Worm (Caenorhabditis elegans): ENCODE results near the gene T16G1.9.

Gene T16G1.9

DNA sequence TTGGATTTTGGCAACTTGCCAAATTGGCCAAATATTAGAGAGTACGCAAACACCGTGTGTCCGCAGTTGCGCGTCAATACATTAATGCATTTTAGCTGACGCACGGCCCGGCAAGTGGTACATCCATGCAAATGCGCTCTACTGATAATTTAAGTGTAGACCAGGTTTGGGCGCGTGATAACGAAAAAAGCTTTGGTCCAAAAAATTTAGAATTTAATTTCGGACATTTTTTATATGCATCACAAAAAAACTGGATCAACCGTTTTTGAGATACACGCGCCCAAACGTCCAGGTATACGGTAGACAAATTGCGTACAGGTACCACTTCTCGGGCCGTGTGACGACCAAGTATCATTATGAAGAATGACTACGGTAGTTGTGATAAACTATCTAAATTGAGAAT lies 17.3 kb upstream of the T16G1.9 start, which contains the start of gene R186.8 (continued):
- TF ChIP-seq ztf-6 (GFP tag; IDR thresholded peaks at IDR 0.05) (0 out of 2 replicates have a peak, but pooled peaks have one; percentile 7), K11D2.4 (GFP tag; IDR thresholded peaks at IDR 0.05) (peak; percentile 91), B0261.1 (tag; optimal IDR thresholded peaks at IDR 0.05) (peak; percentile 8), Y95B8A.8 (GFP tag; IDR thresholded peaks at IDR 0.05) (peak; percentile 66; the same call in 1 of the 2 replicates), lin-54 (GFP tag; optimal IDR thresholded peaks at IDR 0.05) (peak; percentile 66), attf-6 (GFP tag; IDR thresholded peaks at IDR 0.05) (peak; percentile 29; the same call in 1 of the 2 replicates), lin-26 (GFP tag; IDR thresholded peaks at IDR 0.05) (peak; percentile 68; the same call in 1 of the 2 replicates), madf-3 (GFP tag; IDR thresholded peaks at IDR 0.05) (peak; percentile 78; the same call in 1 of the 2 replicates), lsl-1 (GFP tag; optimal IDR thresholded peaks at IDR 0.05) (peak; percentile 76), lir-1 (GFP tag; conservative IDR thresholded peaks at IDR 0.05) (0 out of 2 replicates have a peak, but pooled peaks have one; percentile 32), madf-6 (GFP tag; IDR thresholded peaks at IDR 0.05) (peak; percentile 68), tbp1 (GFP tag; optimal IDR thresholded peaks at IDR 0.05) (peak; percentile 60), ztf-18 (tag; optimal IDR thresholded peaks at IDR 0.05) (peak; percentile 72), F37B4.10 (GFP tag; IDR thresholded peaks at IDR 0.05) (0 out of 2 replicates have a peak, but pooled peaks have one; percentile 70), ztf-28 (GFP tag; IDR thresholded peaks at IDR 0.05) (0 out of 2 replicates have a peak, but pooled peaks have one; percentile 18), mcd-1 (GFP tag; IDR thresholded peaks at IDR 0.05) (peak; percentile 98), ceh-27 (GFP tag; optimal IDR thresholded peaks at IDR 0.05) (peak; percentile 40), D2030.7 (GFP tag; IDR thresholded peaks at IDR 0.05) (peak; percentile 79), Y67H2A.10 (GFP tag; conservative IDR thresholded peaks at IDR 0.05) (peak; percentile 68; the same call in 1 of the 2 replicates), rcor-1 (GFP tag; IDR thresholded peaks at IDR 0.05) (peak; percentile 81)

ce11 chrV:12967110-12967509 lies 16.4 kb upstream of the T16G1.9 start, which contains the start of gene R186.3:
TSS of gene R186.3 (minus strand) at chrV:12967210.
- no peak for TF ChIP-seq gei-17 (GFP tag; optimal IDR thresholded peaks at IDR 0.05)
- no peak for TF ChIP-seq dpff-1 (tag; optimal IDR thresholded peaks at IDR 0.05)
- TF ChIP-seq F37B4.10 (GFP tag; IDR thresholded peaks at IDR 0.05) = no peak
- no peak for TF ChIP-seq ama-1 (optimal IDR thresholded peaks at IDR 0.05)
- TF ChIP-seq ama-1 (GFP tag; optimal IDR thresholded peaks at IDR 0.05) = no peak
- TF ChIP-seq hsf-1 (GFP tag; IDR thresholded peaks at IDR 0.05) = no peak
- no peak for TF ChIP-seq B0261.1 (tag; optimal IDR thresholded peaks at IDR 0.05)
- no peak for TF ChIP-seq ceh-40 (GFP tag; IDR thresholded peaks at IDR 0.05)
- no peak for TF ChIP-seq nhr-80 (tag; optimal IDR thresholded peaks at IDR 0.05)
- TF ChIP-seq somi-1 (GFP tag; optimal IDR thresholded peaks at IDR 0.05) = no peak
- no peak for TF ChIP-seq zim-3 (tag; optimal IDR thresholded peaks at IDR 0.05)
- TF ChIP-seq F33H1.4 (GFP tag; IDR thresholded peaks at IDR 0.05) = no peak

DNA sequence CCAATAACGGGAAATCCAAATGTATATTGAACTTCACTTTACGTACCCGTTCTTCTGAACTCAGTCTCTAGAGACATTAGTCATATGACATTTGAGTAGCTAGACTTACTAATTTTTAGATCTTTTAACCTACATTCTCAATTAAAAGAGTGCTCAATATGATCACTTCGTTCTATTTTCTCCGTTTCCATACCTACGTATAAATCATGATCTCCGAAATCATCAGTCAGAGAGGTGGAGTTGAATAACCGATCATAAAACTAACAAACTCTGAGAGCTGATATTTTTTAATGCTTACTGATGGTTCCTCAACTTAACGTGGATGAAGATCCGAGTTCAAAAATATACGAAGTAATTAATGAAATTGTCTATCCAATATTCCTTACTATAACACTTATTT lies 13.4 kb upstream of the T16G1.9 start, which contains the start of gene srd-35:
srd-35 (plus strand) TSS at position 301 of the 400 bp plus-strand sequence.
- TF ChIP-seq hlh-12 (tag; optimal IDR thresholded peaks at IDR 0.05) (no peak), lsl-1 (GFP tag; optimal IDR thresholded peaks at IDR 0.05) (no peak), bed-2 (GFP tag; IDR thresholded peaks at IDR 0.05) (no peak), ets-4 (GFP tag; optimal IDR thresholded peaks at IDR 0.05) (no peak), rcor-1 (GFP tag; IDR thresholded peaks at IDR 0.05) (no peak)

- TF ChIP-seq chd-7 (tag; optimal IDR thresholded peaks at IDR 0.05) = no peak
- no peak for TF ChIP-seq hrde-1 (tag; optimal IDR thresholded peaks at IDR 0.05; ENCODE audit: borderline replicate concordance)
- no peak for TF ChIP-seq K11D2.4 (GFP tag; IDR thresholded peaks at IDR 0.05)
- no peak for TF ChIP-seq Y53G8AR.9 (GFP tag; conservative IDR thresholded peaks at IDR 0.05)
- TF ChIP-seq hmg-20 (GFP tag; IDR thresholded peaks at IDR 0.05) = no peak
- no peak for TF ChIP-seq unc-62 (GFP tag; optimal IDR thresholded peaks at IDR 0.05)
- no peak for TF ChIP-seq T07F8.4 (tag; optimal IDR thresholded peaks at IDR 0.05)
- TF ChIP-seq T26A5.8 (tag; optimal IDR thresholded peaks at IDR 0.05) = no peak
- TF ChIP-seq F22D6.2 (tag; optimal IDR thresholded peaks at IDR 0.05) = no peak
- TF ChIP-seq gei-17 (GFP tag; optimal IDR thresholded peaks at IDR 0.05) = no peak
- TF ChIP-seq ceh-79 (tag; optimal IDR thresholded peaks at IDR 0.05) = no peak
- TF ChIP-seq rcor-1 (GFP tag; IDR thresholded peaks at IDR 0.05) = no peak
- no peak for TF ChIP-seq sea-2 (GFP tag; IDR thresholded peaks at IDR 0.05)
- no peak for TF ChIP-seq bed-1 (GFP tag; IDR thresholded peaks at IDR 0.05)
- TF ChIP-seq athp-1 (tag; optimal IDR thresholded peaks at IDR 0.05) = no peak
These were observed 12.5 kb upstream of the T16G1.9 start, which contains the start of gene hrg-9 for ce11 chrV:12963192-12963591. TSS of gene hrg-9 (minus strand) at chrV:12963343.

Data from whole organism, young adult.